Worm (Caenorhabditis elegans) whole organism, young adult: ENCODE data around the gene Y97E10C.1.

Experiments used
- F57C9.4 ChIP-seq: sonication (generic microtip); optimal IDR thresholded peaks from 2 replicates; lab custom pipeline; 2017; ENCODE audit warnings: mild to moderate bottlenecking, missing genetic modification characterization, missing compliant biosample characterization
- bed-1 ChIP-seq: fragments of 200-800 bp; sonication (Bioruptor generic); IDR thresholded peaks from 2 replicates; pipeline ENCODE4 v1.3.6; 2022; ENCODE audit warnings: missing genetic modification reagents, missing genetic modification characterization, missing compliant biosample characterization
- ceh-27 ChIP-seq: fragments of 200-800 bp; sonication (Bioruptor generic); optimal IDR thresholded peaks from 2 replicates; lab custom pipeline; 2018; ENCODE audit warnings: mild to moderate bottlenecking, missing genetic modification characterization, moderate library complexity, missing compliant biosample characterization
- efl-1 ChIP-seq: fragments of 150-350 bp; optimal IDR thresholded peaks from 2 replicates; lab custom pipeline; 2014; ENCODE audit warnings: missing biosample characterization, missing genetic modification reagents, missing genetic modification characterization
- let-526 ChIP-seq: fragments of 200-800 bp; sonication (Bioruptor generic); IDR thresholded peaks from 2 replicates; pipeline ENCODE4 v1.3.6; 2022; ENCODE audit warnings: missing genetic modification reagents, missing genetic modification characterization, missing compliant biosample characterization
- madf-10 ChIP-seq: sonication (generic microtip); optimal IDR thresholded peaks from 2 replicates; lab custom pipeline; 2016; ENCODE audit warnings: mild to moderate bottlenecking, missing genetic modification characterization, missing compliant biosample characterization
- unc-62 ChIP-seq: fragments of 150-350 bp; optimal IDR thresholded peaks from 2 replicates; lab custom pipeline; 2014; ENCODE audit warnings: missing biosample characterization, missing genetic modification reagents, missing genetic modification characterization
- ztf-6 ChIP-seq: fragments of 200-800 bp; sonication (Bioruptor generic); IDR thresholded peaks from 2 replicates; pipeline ENCODE4 v1.3.6; 2022; ENCODE audit warnings: missing genetic modification reagents, missing genetic modification characterization, missing compliant biosample characterization

- no peak for TF ChIP-seq efl-1
- no peak for TF ChIP-seq bed-1
- no peak for TF ChIP-seq unc-62
- TF ChIP-seq ztf-6: no peak
- no peak for TF ChIP-seq F57C9.4 (tag; lab: Kevin White, UChicago)
- no peak for TF ChIP-seq ceh-27 (GFP tag; lab: Kevin White, UChicago)
- no peak for TF ChIP-seq let-526 (GFP tag; lab: Robert Waterston, UW)
- no peak for TF ChIP-seq madf-10 (tag; lab: Kevin White, UChicago)
These were observed 4.6 kb downstream of the Y97E10C.1 start for ce11 chrV:7733240-7733765.
